Worm (Caenorhabditis elegans): ENCODE results near the gene nhr-65.

DNA sequence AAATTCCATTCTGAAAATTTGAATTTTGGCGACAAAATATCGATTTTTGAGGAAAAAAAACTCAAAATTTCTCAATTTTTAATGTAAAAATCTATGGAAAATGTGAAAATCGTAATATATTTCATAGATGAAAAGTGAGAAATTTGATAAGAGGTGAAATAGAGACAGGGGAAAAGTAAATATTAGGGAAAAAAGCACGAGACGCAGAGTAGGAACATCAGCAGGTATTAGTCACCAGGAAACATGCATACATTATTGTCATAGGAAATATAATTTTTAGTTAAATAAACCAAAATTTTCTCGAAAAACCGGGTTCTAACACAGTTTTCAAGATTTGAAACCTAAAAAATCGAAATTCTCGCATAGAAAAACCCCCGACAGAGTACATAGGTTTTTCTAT, 38.3 kb upstream of the nhr-65 start, which contains the start of gene nhr-170:
- TF ChIP-seq ztf-29 (GFP tag; IDR thresholded peaks at IDR 0.05) (no peak), med-1 (GFP tag; optimal IDR thresholded peaks at IDR 0.05; ENCODE audit: insufficient read depth) (no peak), T22C8.4 (GFP tag; IDR thresholded peaks at IDR 0.05) (no peak), ref-1 (GFP tag; conservative IDR thresholded peaks at IDR 0.05) (no peak)

All from whole organism, midembryonic.